Worm (Caenorhabditis elegans): Measurements from ENCODE around the gene srv-13.

The srv-13 gene

DNA sequence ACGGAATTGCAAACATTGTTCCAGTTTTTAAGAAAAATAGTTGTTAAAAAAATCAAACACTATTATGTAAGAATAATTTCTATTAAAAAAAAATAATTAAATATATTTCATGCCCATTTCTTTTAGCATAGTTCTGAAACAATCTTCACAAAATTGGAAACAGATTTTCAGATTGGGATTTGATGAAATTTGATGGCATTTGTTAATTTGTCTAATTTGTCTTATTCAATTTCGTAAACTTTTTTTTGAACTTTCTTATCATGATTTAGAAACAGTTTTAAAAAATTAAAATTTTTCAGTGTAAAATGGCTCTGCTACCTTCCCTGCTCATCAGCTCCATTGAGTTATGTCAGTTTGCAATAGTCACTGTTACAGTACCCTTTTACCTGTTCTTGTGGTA, at the start of gene srv-13:
srv-13 (plus strand) TSS at position 301 of the 400 bp plus-strand sequence.
- TF ChIP-seq ztf-18 (tag; optimal IDR thresholded peaks at IDR 0.05) (no peak), hlh-12 (tag; optimal IDR thresholded peaks at IDR 0.05) (no peak), ztf-25 (GFP tag; IDR thresholded peaks at IDR 0.05) (no peak), nhr-120 (GFP tag; IDR thresholded peaks at IDR 0.05) (no peak), lsy-27 (tag; optimal IDR thresholded peaks at IDR 0.05; ENCODE audit: borderline replicate concordance, insufficient read depth) (no peak), K11D2.4 (GFP tag; IDR thresholded peaks at IDR 0.05) (no peak), let-607 (tag; optimal IDR thresholded peaks at IDR 0.05) (no peak), rec-8 (tag; optimal IDR thresholded peaks at IDR 0.05) (no peak), lag-1 (GFP tag; IDR thresholded peaks at IDR 0.05) (no peak), snpc-1.1 (tag; optimal IDR thresholded peaks at IDR 0.05; ENCODE audit: insufficient read depth) (no peak), sdz-38 (tag; optimal IDR thresholded peaks at IDR 0.05) (no peak)

- TF ChIP-seq madf-6 (GFP tag; IDR thresholded peaks at IDR 0.05) (no peak), bed-1 (GFP tag; IDR thresholded peaks at IDR 0.05) (no peak), tbp1 (GFP tag; optimal IDR thresholded peaks at IDR 0.05) (no peak), hlh-26 (GFP tag; conservative IDR thresholded peaks at IDR 0.05) (no peak), F39B2.1 (GFP tag; IDR thresholded peaks at IDR 0.05) (no peak), ets-4 (GFP tag; optimal IDR thresholded peaks at IDR 0.05) (no peak), snpc-1.1 (tag; optimal IDR thresholded peaks at IDR 0.05; ENCODE audit: insufficient read depth) (no peak), K12H6.12 (tag; optimal IDR thresholded peaks at IDR 0.05) (no peak)
Observed at ce11 chrIV:6361668-6362067, 43.3 kb upstream of the srv-13 start, which contains the start of gene Y73B6BL.47. Y73B6BL.47 (plus strand) TSS chrIV:6361968.

ce11 chrIV:6363604-6364003, 41.4 kb upstream of the srv-13 start:
- TF ChIP-seq K12H6.12 (tag; optimal IDR thresholded peaks at IDR 0.05) (no peak), cebp-1 (GFP tag; IDR thresholded peaks at IDR 0.05) (no peak), cebp-1 (tag; optimal IDR thresholded peaks at IDR 0.05) (no peak), Y53G8AR.9 (GFP tag; conservative IDR thresholded peaks at IDR 0.05) (no peak), tlf-1 (GFP tag; optimal IDR thresholded peaks at IDR 0.05) (no peak), ekl-4 (GFP tag; IDR thresholded peaks at IDR 0.05) (no peak), mes-4 (tag; optimal IDR thresholded peaks at IDR 0.05) (no peak), lsy-27 (tag; optimal IDR thresholded peaks at IDR 0.05; ENCODE audit: borderline replicate concordance, insufficient read depth) (no peak), D2030.7 (GFP tag; IDR thresholded peaks at IDR 0.05) (no peak)

DNA sequence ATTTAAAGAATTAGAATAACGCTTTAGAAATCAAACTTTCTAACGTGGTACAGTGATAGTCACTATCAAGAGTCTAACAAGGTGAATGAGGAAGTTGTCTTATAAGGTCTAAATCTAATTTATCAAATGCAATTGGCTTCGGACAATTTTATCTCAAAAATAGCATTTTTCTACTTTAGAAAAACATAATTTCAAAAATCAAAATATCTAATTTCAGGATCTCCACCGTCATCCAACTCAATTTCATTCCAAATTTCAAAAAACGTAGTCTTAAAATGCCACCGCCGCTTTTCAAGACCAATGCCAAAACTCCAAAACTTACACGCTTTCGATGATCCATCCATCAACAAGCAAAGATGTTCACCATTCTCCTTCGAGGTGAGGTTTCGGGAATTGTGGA, 39.9 kb upstream of the srv-13 start, which contains the start of gene Y73B6BL.270:
Y73B6BL.270 (plus strand) TSS at position 301 of the 400 bp plus-strand sequence.
- TF ChIP-seq athp-1 (tag; optimal IDR thresholded peaks at IDR 0.05) (no peak), zfh-2 (GFP tag; conservative IDR thresholded peaks at IDR 0.05) (no peak), hlh-26 (GFP tag; conservative IDR thresholded peaks at IDR 0.05) (no peak), attf-5 (GFP tag; optimal IDR thresholded peaks at IDR 0.05) (no peak), madf-6 (GFP tag; IDR thresholded peaks at IDR 0.05) (no peak), snpc-3.4 (tag; optimal IDR thresholded peaks at IDR 0.05) (no peak), C17E4.6 (GFP tag; IDR thresholded peaks at IDR 0.05) (no peak), ZK185.1 (tag; optimal IDR thresholded peaks at IDR 0.05; ENCODE audit: poor library complexity, severe bottlenecking) (no peak), akir-1 (GFP tag; optimal IDR thresholded peaks at IDR 0.05) (no peak), let-607 (tag; optimal IDR thresholded peaks at IDR 0.05) (no peak), madf-10 (tag; optimal IDR thresholded peaks at IDR 0.05) (no peak), Y67H2A.10 (GFP tag; conservative IDR thresholded peaks at IDR 0.05) (no peak), hsf-1 (GFP tag; IDR thresholded peaks at IDR 0.05) (no peak), efl-1 (GFP tag; optimal IDR thresholded peaks at IDR 0.05) (no peak), snpc-4 (GFP tag; optimal IDR thresholded peaks at IDR 0.05) (no peak), snpc-4 (tag; optimal IDR thresholded peaks at IDR 0.05) (no peak), madf-3 (GFP tag; IDR thresholded peaks at IDR 0.05) (no peak)

Measured in whole organism, young adult.